Fruit fly (Drosophila melanogaster): ENCODE measurements around the gene Ptip.

Gene Ptip

dm6 chr3L:14031171-14032126 is 2.5 kb upstream of the Ptip start, which contains the start of the genes CG6650 and endos (continued):
- TF ChIP-seq tx (GFP tag; optimal IDR thresholded peaks at IDR 0.05) (no peak), knrl (GFP tag; IDR thresholded peaks at IDR 0.05; ENCODE audit: partially characterized antibody) (peak; percentile 80), phol (tag; optimal IDR thresholded peaks at IDR 0.05) (peak; percentile 64), trem (tag; optimal IDR thresholded peaks at IDR 0.05) (peak; percentile 63), CG15696 (tag; optimal IDR thresholded peaks at IDR 0.05) (peak; percentile 48), sna (GFP tag; IDR thresholded peaks at IDR 0.05; ENCODE audit: partially characterized antibody) (peak; percentile 67), chm (GFP tag; IDR thresholded peaks at IDR 0.05) (no peak), CG17328 (GFP tag; IDR thresholded peaks at IDR 0.05) (no peak), CG17361 (GFP tag; IDR thresholded peaks at IDR 0.05) (peak; percentile 64; the same call in 2 of the 3 replicates), nom (GFP tag; optimal IDR thresholded peaks at IDR 0.05) (peak; percentile 64), Ets65A (GFP tag) (peak; percentile 88), HLH4C (GFP tag; IDR thresholded peaks at IDR 0.05; ENCODE audit: partially characterized antibody) (peak; percentile 87), tll (GFP tag; optimal IDR thresholded peaks at IDR 0.05) (no peak), tna (GFP tag; IDR thresholded peaks at IDR 0.05; ENCODE audit: partially characterized antibody) (peak; percentile 74), lbe (GFP tag; optimal IDR thresholded peaks at IDR 0.05) (peak; percentile 47), row (GFP tag; IDR thresholded peaks at IDR 0.05) (peak; percentile 70), CG17385 (GFP tag; optimal IDR thresholded peaks at IDR 0.05) (peak; percentile 24), psq (GFP tag; optimal IDR thresholded peaks at IDR 0.05) (peak; percentile 24), CG4707 (GFP tag; optimal IDR thresholded peaks at IDR 0.05) (peak; percentile 41), Neu2 (GFP tag; optimal IDR thresholded peaks at IDR 0.05; ENCODE audit: borderline replicate concordance) (peak; percentile 17), CG14441 (GFP tag; IDR thresholded peaks at IDR 0.05) (0 out of 2 replicates have a peak, but pooled peaks have one; percentile 28), sens (GFP tag) (peak; percentile 75), Bteb2 (GFP tag; optimal IDR thresholded peaks at IDR 0.05) (no peak), pfk (GFP tag; optimal IDR thresholded peaks at IDR 0.05) (peak; percentile 28), CG4617 (GFP tag; optimal IDR thresholded peaks at IDR 0.05; ENCODE audit: borderline replicate concordance) (peak; percentile 62), CG10267 (tag; optimal IDR thresholded peaks at IDR 0.05) (peak; percentile 86), Antp (GFP tag; optimal IDR thresholded peaks at IDR 0.05) (no peak), Dek (tag; optimal IDR thresholded peaks at IDR 0.05) (peak; percentile 49), dpn (GFP tag; optimal IDR thresholded peaks at IDR 0.05) (peak in 1 of 2 experiments; percentile 14), da (GFP tag; optimal IDR thresholded peaks at IDR 0.05) (no peak), tgo (GFP tag; IDR thresholded peaks at IDR 0.05) (no peak), D19A (tag; optimal IDR thresholded peaks at IDR 0.05) (peak; percentile 27), nerfin-2 (GFP tag; IDR thresholded peaks at IDR 0.05; ENCODE audit: partially characterized antibody) (peak; percentile 75), CG3163 (GFP tag; optimal IDR thresholded peaks at IDR 0.05) (no peak), yki (optimal IDR thresholded peaks at IDR 0.05) (no peak), CG6689 (GFP tag; IDR thresholded peaks at IDR 0.05) (0 out of 2 replicates have a peak, but pooled peaks have one; percentile 17), CG8290 (GFP tag; optimal IDR thresholded peaks at IDR 0.05) (peak; percentile 9), CG8290 (tag; optimal IDR thresholded peaks at IDR 0.05) (no peak), klu (GFP tag; IDR thresholded peaks at IDR 0.05) (no peak), Rfx (GFP tag; IDR thresholded peaks at IDR 0.05) (peak; percentile 47), chn (GFP tag; optimal IDR thresholded peaks at IDR 0.05) (no peak), gce (GFP tag; IDR thresholded peaks at IDR 0.05) (no peak), E2f1 (GFP tag; IDR thresholded peaks at IDR 0.05) (no peak), fd3F (GFP tag; optimal IDR thresholded peaks at IDR 0.05) (no peak), caup (GFP tag; optimal IDR thresholded peaks at IDR 0.05; ENCODE audit: severe bottlenecking) (peak; percentile 37), CG4854 (GFP tag; optimal IDR thresholded peaks at IDR 0.05) (no peak), amos (GFP tag; IDR thresholded peaks at IDR 0.05; ENCODE audit: partially characterized antibody) (peak; percentile 64), GATAe (GFP tag; conservative IDR thresholded peaks at IDR 0.05) (no peak)
